Worm (Caenorhabditis elegans) whole organism, midembryonic: ENCODE measurements around the gene Y9C2UA.1.

Experiments used
- klf-2 ChIP-seq: fragments of 200-800 bp; sonication (Bioruptor generic); conservative IDR thresholded peaks from 2 replicates; pipeline ENCODE4 v1.3.6; 2022; ENCODE audit warnings: missing genetic modification reagents, missing genetic modification characterization, missing compliant biosample characterization
- ref-1 ChIP-seq: fragments of 200-800 bp; sonication (Bioruptor generic); conservative IDR thresholded peaks from 2 replicates; pipeline ENCODE4 v1.3.6; 2022; ENCODE audit warnings: missing genetic modification reagents, missing genetic modification characterization, missing compliant biosample characterization
- tab-1 ChIP-seq: fragments of 200-800 bp; sonication (Bioruptor generic); IDR thresholded peaks from 2 replicates; pipeline ENCODE4 v1.3.6; 2022; ENCODE audit warnings: missing genetic modification characterization, missing compliant biosample characterization
- ztf-23 ChIP-seq: fragments of 200-800 bp; sonication (Bioruptor generic); IDR thresholded peaks from 2 replicates; pipeline ENCODE4 v1.3.6; 2022; ENCODE audit warnings: missing genetic modification reagents, missing genetic modification characterization, missing compliant biosample characterization
- ztf-29 ChIP-seq: fragments of 200-800 bp; sonication (Bioruptor generic); IDR thresholded peaks from 2 replicates; pipeline ENCODE4 v1.3.6; 2022; ENCODE audit warnings: missing genetic modification reagents, missing genetic modification characterization, missing compliant biosample characterization

DNA sequence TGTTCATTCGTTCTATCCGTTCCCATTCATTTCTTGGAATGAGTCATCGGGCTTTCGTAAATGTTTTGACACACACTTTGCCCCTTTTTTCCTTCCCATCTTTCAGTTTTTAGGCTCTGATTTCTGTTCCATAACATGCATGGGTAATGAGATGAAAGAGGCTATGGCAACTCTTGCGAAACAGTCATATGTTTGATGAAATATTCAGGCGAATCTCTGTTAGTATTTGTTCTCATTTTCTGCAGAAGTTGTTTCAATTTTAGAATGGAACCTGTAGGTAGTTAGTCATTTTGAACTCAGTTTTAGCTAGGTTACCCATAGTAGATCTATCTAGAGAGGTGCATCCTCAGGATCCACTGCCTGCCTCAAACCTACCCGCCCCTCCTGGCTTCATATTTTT is 24.5 kb upstream of the Y9C2UA.1 start:
- TF ChIP-seq klf-2 (GFP tag; lab: Robert Waterston, UW) (no peak), ztf-29 (no peak), ztf-23 (GFP tag; lab: Robert Waterston, UW) (no peak), tab-1 (GFP tag; lab: Robert Waterston, UW) (no peak), ref-1 (GFP tag; lab: Robert Waterston, UW) (no peak)
